Worm (Caenorhabditis elegans): ENCODE data around the gene F49C5.16.

DNA sequence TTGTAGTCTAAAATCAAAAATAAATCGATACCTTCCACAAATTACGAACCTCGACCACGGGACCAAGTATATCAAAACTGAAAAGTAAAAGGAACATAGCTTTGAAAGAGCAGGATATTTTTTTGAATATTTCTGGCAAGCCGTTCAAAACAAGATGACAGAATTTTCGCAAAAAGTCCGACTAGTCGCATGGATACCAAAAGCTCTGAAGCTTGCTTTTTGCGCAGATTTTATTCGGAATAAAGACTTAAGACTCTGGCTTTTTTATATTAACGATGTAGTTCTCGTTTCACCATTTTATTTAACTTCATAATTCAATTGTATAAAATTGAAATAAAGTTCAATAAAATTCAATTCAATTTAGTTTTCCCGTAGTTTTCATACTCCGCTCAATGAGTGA lies 25.9 kb downstream of the F49C5.16 start, which contains the start of gene Y38E10A.2:
- TF ChIP-seq let-526 (GFP tag; IDR thresholded peaks at IDR 0.05) (no peak), ceh-58 (GFP tag; IDR thresholded peaks at IDR 0.05) (no peak), pha-4 (tag; optimal IDR thresholded peaks at IDR 0.05) (no peak), madf-10 (tag; optimal IDR thresholded peaks at IDR 0.05) (no peak), lin-54 (GFP tag; optimal IDR thresholded peaks at IDR 0.05) (no peak), ceh-100 (GFP tag; IDR thresholded peaks at IDR 0.05) (no peak), ceh-91 (GFP tag; IDR thresholded peaks at IDR 0.05) (no peak), dpl-1 (GFP tag; optimal IDR thresholded peaks at IDR 0.05) (no peak)

All from whole organism, young adult.